Fruit fly (Drosophila melanogaster): ENCODE measurements around the gene CG32081.

Gene CG32081

dm6 chr3L:11009000-11009794 lies 18.2 kb upstream of the CG32081 start, which contains the start of gene klu (continued):
- TF ChIP-seq HLH54F (GFP tag; optimal IDR thresholded peaks at IDR 0.05) = no peak
- TF ChIP-seq CG12942 (GFP tag; optimal IDR thresholded peaks at IDR 0.05) = no peak
- TF ChIP-seq da (GFP tag; optimal IDR thresholded peaks at IDR 0.05) = no peak
- TF ChIP-seq CG3281 (GFP tag; optimal IDR thresholded peaks at IDR 0.05) = no peak
- no peak for TF ChIP-seq ssp (GFP tag; IDR thresholded peaks at IDR 0.05)
- TF ChIP-seq sc (optimal IDR thresholded peaks at IDR 0.05) = no peak
- no peak for TF ChIP-seq sc (GFP tag; optimal IDR thresholded peaks at IDR 0.05)
- no peak for TF ChIP-seq CG43689 (GFP tag; IDR thresholded peaks at IDR 0.05)
- peak; percentile 58 for TF ChIP-seq sd (tag; optimal IDR thresholded peaks at IDR 0.05)
- no peak for TF ChIP-seq CG10462 (GFP tag; optimal IDR thresholded peaks at IDR 0.05)
- 0 out of 3 replicates have a peak, but pooled peaks have one; percentile 8 for TF ChIP-seq Aef1 (GFP tag; IDR thresholded peaks at IDR 0.05)
- TF ChIP-seq Adf1 (GFP tag; IDR thresholded peaks at IDR 0.05) = peak; percentile 86
- no peak for TF ChIP-seq CG12219 (GFP tag; optimal IDR thresholded peaks at IDR 0.05)
- TF ChIP-seq CG11695 (GFP tag; IDR thresholded peaks at IDR 0.05) = 0 out of 3 replicates have a peak, but pooled peaks have one; percentile 27
- peak; percentile 11 for TF ChIP-seq jing (GFP tag; optimal IDR thresholded peaks at IDR 0.05)
- no peak for TF ChIP-seq ase (GFP tag; IDR thresholded peaks at IDR 0.05)
- TF ChIP-seq Eip74EF (GFP tag; optimal IDR thresholded peaks at IDR 0.05) = no peak
- TF ChIP-seq CG7839 (tag; optimal IDR thresholded peaks at IDR 0.05) = no peak
- no peak for TF ChIP-seq peb (GFP tag; IDR thresholded peaks at IDR 0.05)
- TF ChIP-seq wdn (GFP tag; IDR thresholded peaks at IDR 0.05) = no peak
- no peak for TF ChIP-seq CG10209 (GFP tag; optimal IDR thresholded peaks at IDR 0.05)
- no peak for TF ChIP-seq CG4282 (GFP tag; optimal IDR thresholded peaks at IDR 0.05)
- TF ChIP-seq CG7372 (GFP tag; IDR thresholded peaks at IDR 0.05) = no peak
- TF ChIP-seq btn (GFP tag; optimal IDR thresholded peaks at IDR 0.05) = no peak
- no peak for TF ChIP-seq Tbp (GFP tag; optimal IDR thresholded peaks at IDR 0.05)
- TF ChIP-seq Ets65A (GFP tag) = no peak
- TF ChIP-seq lilli (GFP tag; optimal IDR thresholded peaks at IDR 0.05) = peak; percentile 1
- no peak for TF ChIP-seq CG8281 (tag; optimal IDR thresholded peaks at IDR 0.05)
- TF ChIP-seq repo (GFP tag; optimal IDR thresholded peaks at IDR 0.05) = no peak
- TF ChIP-seq CG17568 (GFP tag; optimal IDR thresholded peaks at IDR 0.05) = no peak
- TF ChIP-seq ara (GFP tag; IDR thresholded peaks at IDR 0.05) = no peak
- no peak; the same call in 1 of the 2 replicates for TF ChIP-seq GATAe (GFP tag; conservative IDR thresholded peaks at IDR 0.05)
- no peak for TF ChIP-seq Side (GFP tag; optimal IDR thresholded peaks at IDR 0.05)
- no peak for TF ChIP-seq ewg (GFP tag; optimal IDR thresholded peaks at IDR 0.05)
- TF ChIP-seq dmrt99B (tag; optimal IDR thresholded peaks at IDR 0.05) = no peak
- TF ChIP-seq CG14667 (GFP tag; IDR thresholded peaks at IDR 0.05) = no peak
- no peak for TF ChIP-seq CG18011 (GFP tag; optimal IDR thresholded peaks at IDR 0.05)
- no peak for TF ChIP-seq so (GFP tag; IDR thresholded peaks at IDR 0.05)
- no peak for TF ChIP-seq Dad (GFP tag; optimal IDR thresholded peaks at IDR 0.05)
- no peak for TF ChIP-seq CG14441 (GFP tag; IDR thresholded peaks at IDR 0.05)
- no peak for TF ChIP-seq cad (GFP tag; optimal IDR thresholded peaks at IDR 0.05)
- TF ChIP-seq CG1024 (GFP tag; IDR thresholded peaks at IDR 0.05) = no peak
- no peak for TF ChIP-seq NfI (GFP tag; optimal IDR thresholded peaks at IDR 0.05)
- no peak for TF ChIP-seq Stat92E (GFP tag; optimal IDR thresholded peaks at IDR 0.05)
- no peak for TF ChIP-seq CG8089 (GFP tag; optimal IDR thresholded peaks at IDR 0.05)
- no peak for TF ChIP-seq mam (GFP tag; optimal IDR thresholded peaks at IDR 0.05)
- no peak for TF ChIP-seq Doc2 (GFP tag; IDR thresholded peaks at IDR 0.05)
- no peak for TF ChIP-seq slou (GFP tag; optimal IDR thresholded peaks at IDR 0.05)
- TF ChIP-seq sob (GFP tag; IDR thresholded peaks at IDR 0.05) = no peak
- TF ChIP-seq NK7.1 (GFP tag; optimal IDR thresholded peaks at IDR 0.05) = no peak
- no peak for TF ChIP-seq Chrac-16 (GFP tag; optimal IDR thresholded peaks at IDR 0.05)

Measured in whole organism, embryonic.